Worm (Caenorhabditis elegans) whole organism, young adult: Measurements from ENCODE around the gene C13A2.9.
A peak's percentile ranks its signal among the peaks of the same experiment; 100 is the strongest.

Source experiments
- C17E4.6 ChIP-seq: fragments of 200-800 bp; sonication (Bioruptor generic); IDR thresholded peaks from 2 replicates; pipeline ENCODE4 v1.3.6; 2022; ENCODE audit warnings: missing genetic modification reagents, missing genetic modification characterization, missing compliant biosample characterization
- F39B2.1 ChIP-seq: fragments of 200-800 bp; sonication (Bioruptor generic); IDR thresholded peaks from 2 replicates; pipeline ENCODE4 v1.3.6; 2022; ENCODE audit warnings: missing genetic modification reagents, missing genetic modification characterization, missing compliant biosample characterization
- ZK185.1 ChIP-seq: sonication (generic microtip); optimal IDR thresholded peaks from 2 replicates; lab custom pipeline; 2016; ENCODE audit warnings: mild to moderate bottlenecking, missing genetic modification characterization, missing compliant biosample characterization; ENCODE audit not compliant: poor library complexity, severe bottlenecking
- akir-1 ChIP-seq: fragments of 200-800 bp; sonication (Bioruptor generic); optimal IDR thresholded peaks from 2 replicates; lab custom pipeline; 2018; ENCODE audit warnings: mild to moderate bottlenecking, missing genetic modification characterization, moderate library complexity, missing compliant biosample characterization
- ama-1 ChIP-seq, 3 experiments: fragments of 150-350 bp in 1 of 3; sonication (generic microtip) in 2 of 3; optimal IDR thresholded peaks; 2 replicates each; lab custom pipeline; 2014 to 2018; ENCODE audit warnings: missing biosample characterization in 2 of 3, missing genetic modification characterization in 2 of 3, missing genetic modification reagents in 2 of 3
- ceh-40 ChIP-seq: fragments of 200-800 bp; sonication (Bioruptor generic); IDR thresholded peaks from 2 replicates; pipeline ENCODE4 v1.3.6; 2022; ENCODE audit warnings: missing genetic modification characterization, missing compliant biosample characterization
- nfya-1 ChIP-seq: sonication (generic microtip); optimal IDR thresholded peaks from 2 replicates; lab custom pipeline; 2017; ENCODE audit warnings: antibody characterized with exemption, missing compliant biosample characterization, missing genetic modification characterization, borderline replicate concordance; ENCODE audit not compliant: insufficient read depth
- unc-62 ChIP-seq: fragments of 150-350 bp; optimal IDR thresholded peaks from 2 replicates; lab custom pipeline; 2014; ENCODE audit warnings: missing biosample characterization, missing genetic modification reagents, missing genetic modification characterization

DNA sequence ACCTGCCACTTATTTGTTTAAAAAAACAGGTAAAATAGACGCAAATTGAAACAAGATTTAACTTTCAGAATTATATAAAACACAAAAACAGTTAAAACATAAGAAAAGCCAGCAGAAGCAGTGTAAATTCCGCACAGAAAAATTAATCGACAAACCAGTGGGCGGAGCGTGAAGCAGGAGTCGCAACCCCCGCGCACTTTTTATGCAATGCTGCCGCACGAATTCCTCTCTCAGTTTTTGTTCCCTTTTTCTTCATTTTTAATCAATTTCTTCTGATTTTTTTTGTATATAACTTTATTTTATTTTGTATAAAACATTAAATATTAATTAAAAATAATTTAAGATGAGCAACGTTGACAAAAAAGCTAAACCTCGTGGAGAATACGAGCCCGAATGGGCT lies 33.1 kb downstream of the C13A2.9 start, which contains the start of the genes gei-6 and krr-1:
- TF ChIP-seq unc-62 (no peak), nfya-1 (tag; lab: Kevin White, UChicago) (no peak), ZK185.1 (tag; lab: Kevin White, UChicago) (peak; percentile 52), F39B2.1 (no peak), ceh-40 (no peak), C17E4.6 (no peak), akir-1 (GFP tag; lab: Kevin White, UChicago) (no peak), ama-1 (optimal IDR thresholded peaks at IDR 0.05; lab: Kevin White, UChicago) (no peak), ama-1 (GFP tag; optimal IDR thresholded peaks at IDR 0.05; lab: Kevin White, UChicago) (no peak)
